Fruit fly (Drosophila melanogaster): ENCODE results near the gene hiw.

hiw gene

dm6 chrX:15080780-15081402 lies 17.7 kb upstream of the hiw start, which contains the start of gene CG33177 (continued):
- TF ChIP-seq HLHmδ (GFP tag; optimal IDR thresholded peaks at IDR 0.05), result no peak
- TF ChIP-seq CG8281 (tag; optimal IDR thresholded peaks at IDR 0.05), result no peak
- no peak for TF ChIP-seq CG18011 (GFP tag; optimal IDR thresholded peaks at IDR 0.05)
- no peak for TF ChIP-seq CG1233 (GFP tag; optimal IDR thresholded peaks at IDR 0.05)
- TF ChIP-seq CG11723 (GFP tag; optimal IDR thresholded peaks at IDR 0.05), result no peak
- TF ChIP-seq tgo (GFP tag; IDR thresholded peaks at IDR 0.05), result no peak
- TF ChIP-seq CG18476 (GFP tag; optimal IDR thresholded peaks at IDR 0.05), result no peak
- TF ChIP-seq Atf-2 (GFP tag; optimal IDR thresholded peaks at IDR 0.05), result no peak
- no peak for TF ChIP-seq Gug (GFP tag; IDR thresholded peaks at IDR 0.05)
- TF ChIP-seq CG6689 (GFP tag; IDR thresholded peaks at IDR 0.05), result no peak
- TF ChIP-seq CG6254 (GFP tag; optimal IDR thresholded peaks at IDR 0.05), result no peak
- no peak for TF ChIP-seq CG8089 (GFP tag; optimal IDR thresholded peaks at IDR 0.05)
- no peak for TF ChIP-seq CG10565 (GFP tag; optimal IDR thresholded peaks at IDR 0.05)
- peak; percentile 0 for TF ChIP-seq unpg (GFP tag; optimal IDR thresholded peaks at IDR 0.05)
- TF ChIP-seq NK7.1 (GFP tag; optimal IDR thresholded peaks at IDR 0.05), result no peak
- TF ChIP-seq stwl (tag; optimal IDR thresholded peaks at IDR 0.05), result peak; percentile 42
- TF ChIP-seq E2f1 (GFP tag; IDR thresholded peaks at IDR 0.05), result no peak
- TF ChIP-seq lbe (GFP tag; optimal IDR thresholded peaks at IDR 0.05), result no peak
- TF ChIP-seq CG3407 (GFP tag; optimal IDR thresholded peaks at IDR 0.05), result no peak
- TF ChIP-seq B-H2 (GFP tag; optimal IDR thresholded peaks at IDR 0.05), result peak; percentile 39
- TF ChIP-seq Scr (GFP tag; IDR thresholded peaks at IDR 0.05; ENCODE audit: partially characterized antibody), result no peak
- TF ChIP-seq CG8944 (GFP tag; optimal IDR thresholded peaks at IDR 0.05), result no peak
- TF ChIP-seq sob (GFP tag; IDR thresholded peaks at IDR 0.05), result no peak
- peak; percentile 74 for TF ChIP-seq sd (tag; optimal IDR thresholded peaks at IDR 0.05)
- TF ChIP-seq CG4424 (GFP tag; optimal IDR thresholded peaks at IDR 0.05), result no peak
- TF ChIP-seq Ets65A (GFP tag), result peak; percentile 37
- TF ChIP-seq hkb (optimal IDR thresholded peaks at IDR 0.05), result no peak
- no peak for TF ChIP-seq hkb (GFP tag; IDR thresholded peaks at IDR 0.05)
- TF ChIP-seq jigr1 (GFP tag; IDR thresholded peaks at IDR 0.05), result no peak
- TF ChIP-seq ap (GFP tag; IDR thresholded peaks at IDR 0.05), result no peak
- TF ChIP-seq CG31441 (GFP tag; IDR thresholded peaks at IDR 0.05), result no peak
- TF ChIP-seq CG15269 (tag; optimal IDR thresholded peaks at IDR 0.05), result peak; percentile 16
- TF ChIP-seq CG10654 (GFP tag; optimal IDR thresholded peaks at IDR 0.05), result no peak
- 0 out of 2 replicates have a peak, but pooled peaks have one; percentile 10 for TF ChIP-seq amos (GFP tag; IDR thresholded peaks at IDR 0.05; ENCODE audit: partially characterized antibody)
- no peak for TF ChIP-seq Dbx (GFP tag; IDR thresholded peaks at IDR 0.05)
- TF ChIP-seq zen (tag; optimal IDR thresholded peaks at IDR 0.05), result peak; percentile 79
- TF ChIP-seq Stat92E (GFP tag; optimal IDR thresholded peaks at IDR 0.05), result no peak
- TF ChIP-seq wek (GFP tag; optimal IDR thresholded peaks at IDR 0.05), result no peak
- TF ChIP-seq repo (GFP tag; optimal IDR thresholded peaks at IDR 0.05), result no peak
- no peak for TF ChIP-seq CG6683 (GFP tag; optimal IDR thresholded peaks at IDR 0.05)
- no peak for TF ChIP-seq MBD-R2 (GFP tag; IDR thresholded peaks at IDR 0.05)
- TF ChIP-seq danr (GFP tag; IDR thresholded peaks at IDR 0.05), result no peak
- TF ChIP-seq Antp (GFP tag; optimal IDR thresholded peaks at IDR 0.05), result no peak
- peak; percentile 29 for TF ChIP-seq grau (tag; optimal IDR thresholded peaks at IDR 0.05)
- no peak for TF ChIP-seq Sox100B (GFP tag; optimal IDR thresholded peaks at IDR 0.05)
- peak; percentile 44 for TF ChIP-seq CG7839 (tag; optimal IDR thresholded peaks at IDR 0.05)
- TF ChIP-seq p53 (GFP tag; optimal IDR thresholded peaks at IDR 0.05), result no peak
- no peak for TF ChIP-seq CG1024 (GFP tag; IDR thresholded peaks at IDR 0.05)
- no peak for TF ChIP-seq en (GFP tag; optimal IDR thresholded peaks at IDR 0.05)
- no peak for TF ChIP-seq CG12104 (GFP tag; optimal IDR thresholded peaks at IDR 0.05)
- no peak for TF ChIP-seq CG1792 (GFP tag; optimal IDR thresholded peaks at IDR 0.05)
